Worm (Caenorhabditis elegans) whole organism, L2 larva: ENCODE measurements around the gene Y94H6A.7.
"Not testable (repeated sequence)": the region's sequence is repeated elsewhere in the genome, so short reads cannot be mapped to it uniquely, and the experiment has no call there.

Experiments
- C34F6.9 ChIP-seq: fragments of 150-350 bp; optimal IDR thresholded peaks from 2 replicates; lab custom pipeline; 2014; ENCODE audit warnings: missing biosample characterization, missing genetic modification characterization
- F13H6.1 ChIP-seq: sonication (generic microtip); optimal IDR thresholded peaks from 2 replicates; lab custom pipeline; 2016; ENCODE audit warnings: missing genetic modification characterization, missing compliant biosample characterization
- Y55F3AM.14 ChIP-seq: fragments of 200-800 bp; sonication (Bioruptor generic); optimal IDR thresholded peaks from 2 replicates; lab custom pipeline; 2018; ENCODE audit warnings: mild to moderate bottlenecking, missing genetic modification characterization, missing compliant biosample characterization
- ZK546.5 ChIP-seq: sonication (generic microtip); optimal IDR thresholded peaks from 2 replicates; lab custom pipeline; 2017; ENCODE audit warnings: missing biosample characterization, missing genetic modification characterization
- alr-1 ChIP-seq: fragments of 150-350 bp; optimal IDR thresholded peaks from 2 replicates; lab custom pipeline; 2014; ENCODE audit warnings: missing biosample characterization, missing genetic modification characterization
- ama-1 ChIP-seq: fragments of 150-350 bp; optimal IDR thresholded peaks from 2 replicates; lab custom pipeline; 2018; ENCODE audit warnings: inconsistent platforms
- blmp-1 ChIP-seq: sonication (generic microtip); optimal IDR thresholded peaks from 2 replicates; lab custom pipeline; 2017; ENCODE audit warnings: missing genetic modification characterization, mild to moderate bottlenecking, missing compliant biosample characterization, antibody characterized with exemption, moderate library complexity; ENCODE audit not compliant: insufficient read depth
- ceh-16 ChIP-seq: fragments of 150-350 bp; optimal IDR thresholded peaks from 2 replicates; lab custom pipeline; 2014; ENCODE audit warnings: missing biosample characterization, missing genetic modification characterization
- ceh-82 ChIP-seq: fragments of 150-350 bp; optimal IDR thresholded peaks from 2 replicates; lab custom pipeline; 2014; ENCODE audit warnings: missing biosample characterization, missing genetic modification characterization
- crh-2 ChIP-seq: sonication (generic microtip); optimal IDR thresholded peaks from 2 replicates; lab custom pipeline; 2017; ENCODE audit warnings: missing biosample characterization, missing genetic modification characterization
- egl-27 ChIP-seq: sonication (generic microtip); optimal IDR thresholded peaks from 3 replicates; lab custom pipeline; 2017; ENCODE audit warnings: missing biosample characterization, missing genetic modification reagents, missing genetic modification characterization
- elt-1 ChIP-seq: fragments of 150-350 bp; optimal IDR thresholded peaks from 2 replicates; lab custom pipeline; 2014; ENCODE audit warnings: missing biosample characterization, missing genetic modification characterization
- elt-3 ChIP-seq: sonication (generic microtip); optimal IDR thresholded peaks from 2 replicates; lab custom pipeline; 2017; ENCODE audit warnings: missing biosample characterization, missing genetic modification characterization
- fos-1 ChIP-seq: fragments of 150-350 bp; optimal IDR thresholded peaks from 2 replicates; lab custom pipeline; 2014; ENCODE audit warnings: missing biosample characterization, missing genetic modification characterization
- gmeb-1 ChIP-seq: fragments of 150-350 bp; optimal IDR thresholded peaks from 2 replicates; lab custom pipeline; 2014; ENCODE audit warnings: missing biosample characterization, missing genetic modification characterization
- lin-13 ChIP-seq: fragments of 150-350 bp; optimal IDR thresholded peaks from 2 replicates; lab custom pipeline; 2014; ENCODE audit warnings: missing biosample characterization, missing genetic modification reagents, missing genetic modification characterization
- lsy-2 ChIP-seq, 2 experiments: fragments of 150-350 bp in 1 of 2; sonication (generic microtip) in 1 of 2; optimal IDR thresholded peaks; 2 replicates each; lab custom pipeline; 2014 to 2017; ENCODE audit warnings: missing biosample characterization in 2 of 2, missing genetic modification characterization in 2 of 2
- mab-5 ChIP-seq: fragments of 150-350 bp; optimal IDR thresholded peaks from 2 replicates; lab custom pipeline; 2014; ENCODE audit warnings: missing biosample characterization, missing genetic modification characterization
- mbf-1 ChIP-seq: sonication (generic microtip); optimal IDR thresholded peaks from 2 replicates; lab custom pipeline; 2017; ENCODE audit warnings: missing biosample characterization, missing genetic modification characterization
- mdl-1 ChIP-seq, 2 experiments: fragments of 150-350 bp in 1 of 2; sonication (generic microtip) in 1 of 2; optimal IDR thresholded peaks; 2 replicates each; lab custom pipeline; 2017; ENCODE audit warnings: missing biosample characterization in 2 of 2, missing genetic modification characterization in 2 of 2
- nhr-10 ChIP-seq: sonication (generic microtip); optimal IDR thresholded peaks from 2 replicates; lab custom pipeline; 2017; ENCODE audit warnings: missing biosample characterization, missing genetic modification characterization
- nhr-11 ChIP-seq: fragments of 150-350 bp; optimal IDR thresholded peaks from 2 replicates; lab custom pipeline; 2014; ENCODE audit warnings: missing biosample characterization, missing genetic modification characterization
- nhr-12 ChIP-seq: fragments of 150-350 bp; optimal IDR thresholded peaks from 2 replicates; lab custom pipeline; 2014; ENCODE audit warnings: missing biosample characterization, missing genetic modification characterization
- nhr-129 ChIP-seq: fragments of 150-350 bp; optimal IDR thresholded peaks from 2 replicates; lab custom pipeline; 2014; ENCODE audit warnings: missing biosample characterization, missing genetic modification characterization
- nhr-21 ChIP-seq: fragments of 150-350 bp; optimal IDR thresholded peaks from 2 replicates; lab custom pipeline; 2014; ENCODE audit warnings: missing biosample characterization, missing genetic modification characterization
- nhr-23 ChIP-seq: fragments of 150-350 bp; optimal IDR thresholded peaks from 2 replicates; lab custom pipeline; 2014; ENCODE audit warnings: missing biosample characterization, missing genetic modification reagents, missing genetic modification characterization
- nhr-237 ChIP-seq: fragments of 150-350 bp; optimal IDR thresholded peaks from 2 replicates; lab custom pipeline; 2014; ENCODE audit warnings: missing biosample characterization, missing genetic modification characterization
- nhr-25 ChIP-seq: fragments of 150-350 bp; sonication (generic microtip); optimal IDR thresholded peaks from 3 replicates; lab custom pipeline; 2014; ENCODE audit warnings: missing biosample characterization, missing genetic modification characterization
- nhr-6 ChIP-seq: fragments of 150-350 bp; optimal IDR thresholded peaks from 2 replicates; lab custom pipeline; 2014; ENCODE audit warnings: missing biosample characterization, missing genetic modification characterization
- peb-1 ChIP-seq: fragments of 150-350 bp; optimal IDR thresholded peaks from 2 replicates; lab custom pipeline; 2014; ENCODE audit warnings: missing biosample characterization, missing genetic modification characterization
- sem-4 ChIP-seq: fragments of 150-350 bp; optimal IDR thresholded peaks from 2 replicates; lab custom pipeline; 2014; ENCODE audit warnings: missing biosample characterization, missing genetic modification reagents, missing genetic modification characterization
- sma-3 ChIP-seq: sonication (generic microtip); optimal IDR thresholded peaks from 2 replicates; lab custom pipeline; 2016; ENCODE audit warnings: missing genetic modification reagents, missing genetic modification characterization, missing compliant biosample characterization
- sma-9 ChIP-seq, 2 experiments: fragments of 150-350 bp in 1 of 2; sonication (generic microtip) in 1 of 2; optimal IDR thresholded peaks; 2 replicates each; lab custom pipeline; 2014 to 2016; ENCODE audit warnings: missing genetic modification characterization in 2 of 2, mild to moderate bottlenecking in 1 of 2, missing biosample characterization in 1 of 2, missing compliant biosample characterization in 1 of 2, missing genetic modification reagents in 1 of 2, moderate library complexity in 1 of 2
- snpc-4 ChIP-seq: fragments of 150-350 bp; optimal IDR thresholded peaks from 2 replicates; lab custom pipeline; 2014; ENCODE audit warnings: missing biosample characterization, missing genetic modification characterization
- unc-55 ChIP-seq: fragments of 150-350 bp; sonication (generic microtip); optimal IDR thresholded peaks from 3 replicates; lab custom pipeline; 2014; ENCODE audit warnings: missing biosample characterization, missing genetic modification reagents, missing genetic modification characterization
- unc-62 ChIP-seq: fragments of 150-350 bp; optimal IDR thresholded peaks from 2 replicates; lab custom pipeline; 2014; ENCODE audit warnings: missing biosample characterization, missing genetic modification reagents, missing genetic modification characterization
- ztf-11 ChIP-seq: sonication (generic microtip); optimal IDR thresholded peaks from 2 replicates; lab custom pipeline; 2017; ENCODE audit warnings: missing biosample characterization, missing genetic modification characterization
- ztf-4 ChIP-seq: fragments of 150-350 bp; optimal IDR thresholded peaks from 2 replicates; lab custom pipeline; 2014; ENCODE audit warnings: missing biosample characterization, missing genetic modification characterization

Gene Y94H6A.7

ce11 chrIV:2674915-2675314 is 41.5 kb downstream of the Y94H6A.7 start, which contains the start of gene gpx-4:
Gene gpx-4, minus strand, starts transcription at chrIV:2675015.
- not testable (repeated sequence) for TF ChIP-seq fos-1; nhr-10 (tag; lab: Kevin White, UChicago); nhr-12 (tag; lab: Kevin White, UChicago)

ce11 chrIV:2670664-2671063 is 45.7 kb downstream of the Y94H6A.7 start:
- TF ChIP-seq blmp-1 (tag; lab: Kevin White, UChicago) = no peak
- TF ChIP-seq lsy-2 (tag; optimal IDR thresholded peaks at IDR 0.05; lab: Kevin White, UChicago) = peak in 1 of 2 experiments; percentile 48
- TF ChIP-seq unc-55 (GFP tag; lab: Kevin White, UChicago) = peak; percentile 37
- TF ChIP-seq elt-3 (tag; lab: Kevin White, UChicago) = no peak
- peak; percentile 80 for TF ChIP-seq gmeb-1 (tag; lab: Kevin White, UChicago)
- TF ChIP-seq, all 48 proteins: peak for 3

- TF ChIP-seq sma-3 (GFP tag; lab: Kevin White, UChicago) = no peak
- peak; percentile 3 for TF ChIP-seq lin-13 (GFP tag; lab: Kevin White, UChicago)
- peak; percentile 62 to 95 for TF ChIP-seq lsy-2 (tag; optimal IDR thresholded peaks at IDR 0.05; lab: Kevin White, UChicago)
These were observed 49.7 kb downstream of the Y94H6A.7 start, which contains the start of gene Y69A2AR.1 for ce11 chrIV:2666586-2667100. Gene Y69A2AR.1, plus strand, starts transcription at chrIV:2667050.

ce11 chrIV:2666127-2666526 is 50.2 kb downstream of the Y94H6A.7 start:
- no peak for TF ChIP-seq nhr-23 (tag; lab: Kevin White, UChicago)
- TF ChIP-seq ama-1 (lab: Kevin White, UChicago) = no peak
- no peak for TF ChIP-seq elt-1 (tag; lab: Kevin White, UChicago)
- TF ChIP-seq gmeb-1 (tag; lab: Kevin White, UChicago) = peak; percentile 13
- TF ChIP-seq ceh-16 (tag; lab: Kevin White, UChicago) = no peak
- no peak for TF ChIP-seq sma-9 (GFP tag; optimal IDR thresholded peaks at IDR 0.05; lab: Kevin White, UChicago)
- no peak for TF ChIP-seq sma-9 (tag; optimal IDR thresholded peaks at IDR 0.05; lab: Kevin White, UChicago)
- TF ChIP-seq Y55F3AM.14 (GFP tag; lab: Kevin White, UChicago) = no peak
- TF ChIP-seq ztf-11 = no peak
- TF ChIP-seq fos-1 = no peak
- no peak for TF ChIP-seq peb-1 (tag; lab: Kevin White, UChicago)
- no peak for TF ChIP-seq ZK546.5 (tag; lab: Kevin White, UChicago)
- TF ChIP-seq nhr-25 (tag; lab: Kevin White, UChicago) = no peak
- peak; percentile 23 for TF ChIP-seq nhr-129 (tag; lab: Kevin White, UChicago)
- TF ChIP-seq unc-55 (GFP tag; lab: Kevin White, UChicago) = peak; percentile 40
- no peak for TF ChIP-seq ceh-82 (tag; lab: Kevin White, UChicago)

DNA sequence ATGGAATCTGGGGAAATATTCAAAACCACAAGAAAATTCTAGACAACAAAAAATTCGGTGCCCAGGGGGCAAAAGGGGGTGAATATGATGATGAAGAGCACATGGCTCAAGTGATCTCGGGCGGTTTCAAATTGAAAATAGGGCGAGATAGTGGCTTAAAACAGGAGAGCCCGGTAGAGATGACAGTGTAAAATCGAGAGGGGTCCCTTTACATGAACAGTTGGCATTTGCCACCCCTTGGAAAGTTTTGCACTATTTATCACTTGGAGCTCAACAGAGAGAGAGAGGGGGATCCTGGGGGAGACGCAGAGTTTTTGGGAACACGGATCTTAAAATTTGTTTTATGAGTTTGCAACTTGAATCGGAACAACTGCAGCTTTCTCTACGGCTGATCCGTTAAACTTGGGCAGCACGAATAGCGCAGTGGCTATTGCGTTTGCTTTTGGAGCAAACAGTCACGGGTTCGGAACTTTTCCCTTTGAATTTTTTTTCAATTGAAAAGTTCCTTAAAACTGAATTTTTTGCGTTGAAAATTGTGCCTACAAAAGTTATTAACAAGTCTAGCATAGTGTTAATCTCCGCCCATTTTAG is 50.9 kb downstream of the Y94H6A.7 start:
- TF ChIP-seq blmp-1 (tag; lab: Kevin White, UChicago) (no peak), nhr-129 (tag; lab: Kevin White, UChicago) (peak; percentile 25), C34F6.9 (tag; lab: Kevin White, UChicago) (no peak), lsy-2 (tag; optimal IDR thresholded peaks at IDR 0.05; lab: Kevin White, UChicago) (peak in 1 of 2 experiments; percentile 8), gmeb-1 (tag; lab: Kevin White, UChicago) (no peak), unc-55 (GFP tag; lab: Kevin White, UChicago) (no peak), sem-4 (tag; lab: Kevin White, UChicago) (no peak), elt-3 (tag; lab: Kevin White, UChicago) (no peak), nhr-11 (tag; lab: Kevin White, UChicago) (no peak), egl-27 (no peak), mab-5 (no peak), sma-9 (GFP tag; optimal IDR thresholded peaks at IDR 0.05; lab: Kevin White, UChicago) (peak; percentile 42), sma-9 (tag; optimal IDR thresholded peaks at IDR 0.05; lab: Kevin White, UChicago) (no peak), mdl-1 (tag; optimal IDR thresholded peaks at IDR 0.05; lab: Kevin White, UChicago) (no peak), unc-62 (GFP tag; lab: Kevin White, UChicago) (no peak), fos-1 (no peak), lin-13 (GFP tag; lab: Kevin White, UChicago) (no peak), sma-3 (GFP tag; lab: Kevin White, UChicago) (no peak), ceh-16 (tag; lab: Kevin White, UChicago) (no peak), ztf-11 (no peak), ceh-82 (tag; lab: Kevin White, UChicago) (no peak), alr-1 (tag; lab: Kevin White, UChicago) (no peak), nhr-237 (tag; lab: Kevin White, UChicago) (no peak), ama-1 (lab: Kevin White, UChicago) (no peak), ztf-4 (tag; lab: Kevin White, UChicago) (no peak), mbf-1 (tag; lab: Kevin White, UChicago) (no peak), elt-1 (tag; lab: Kevin White, UChicago) (no peak), F13H6.1 (tag; lab: Kevin White, UChicago) (peak; percentile 47), nhr-6 (tag; lab: Kevin White, UChicago) (no peak), crh-2 (no peak), nhr-21 (tag; lab: Kevin White, UChicago) (no peak), nhr-12 (tag; lab: Kevin White, UChicago) (no peak), snpc-4 (tag; lab: Kevin White, UChicago) (no peak), peb-1 (tag; lab: Kevin White, UChicago) (no peak)
- TF ChIP-seq, all 48 proteins: peak for 4
